Fruit fly (Drosophila melanogaster): Measurements from ENCODE around the gene CG32712.

CG32712 gene

dm6 chrX:8385481-8385880, 48.1 kb downstream of the CG32712 start, which contains the start of gene CG1387:
Gene CG1387 (plus strand): TSS chrX:8385781.
- no peak for TF ChIP-seq EcR (GFP tag; optimal IDR thresholded peaks at IDR 0.05)
- no peak for TF ChIP-seq CG8478 (optimal IDR thresholded peaks at IDR 0.05)
- TF ChIP-seq pan (optimal IDR thresholded peaks at IDR 0.05), result no peak
- no peak for TF ChIP-seq psq (optimal IDR thresholded peaks at IDR 0.05)
- TF ChIP-seq usp (GFP tag; optimal IDR thresholded peaks at IDR 0.05), result no peak
- TF ChIP-seq Dll (optimal IDR thresholded peaks at IDR 0.05), result no peak

All from whole organism.